Worm (Caenorhabditis elegans): ENCODE data around the gene T04C9.1.

The T04C9.1 gene

ce11 chrIII:5998640-5999039, 5.6 kb downstream of the T04C9.1 start:
- peak; percentile 36 for TF ChIP-seq fkh-8 (tag; optimal IDR thresholded peaks at IDR 0.05)
- TF ChIP-seq mab-9 (GFP tag; IDR thresholded peaks at IDR 0.05), result 0 out of 2 replicates have a peak, but pooled peaks have one; percentile 7
- TF ChIP-seq hlh-4 (tag; optimal IDR thresholded peaks at IDR 0.05), result no peak
- TF ChIP-seq ceh-8 (GFP tag; optimal IDR thresholded peaks at IDR 0.05), result peak; percentile 37
- no peak for TF ChIP-seq mef-2 (tag; optimal IDR thresholded peaks at IDR 0.05)
- no peak for TF ChIP-seq egl-13 (tag; optimal IDR thresholded peaks at IDR 0.05)
- TF ChIP-seq unc-86 (tag; optimal IDR thresholded peaks at IDR 0.05), result peak; percentile 67
- no peak for TF ChIP-seq efl-3 (GFP tag; optimal IDR thresholded peaks at IDR 0.05)
- TF ChIP-seq lin-14 (GFP tag; optimal IDR thresholded peaks at IDR 0.05), result peak; percentile 55

- TF ChIP-seq xbp-1 (tag; optimal IDR thresholded peaks at IDR 0.05), result peak; percentile 32
- TF ChIP-seq C04F5.9 (tag; optimal IDR thresholded peaks at IDR 0.05), result no peak
- peak; percentile 25 for TF ChIP-seq snu-23 (GFP tag; optimal IDR thresholded peaks at IDR 0.05)
- TF ChIP-seq sox-4 (tag; optimal IDR thresholded peaks at IDR 0.05), result no peak
- TF ChIP-seq lin-35 (GFP tag; optimal IDR thresholded peaks at IDR 0.05), result peak in 1 of 2 experiments; percentile 35
- TF ChIP-seq zag-1 (tag; optimal IDR thresholded peaks at IDR 0.05), result no peak
- no peak for TF ChIP-seq nhr-28 (tag; optimal IDR thresholded peaks at IDR 0.05)
- no peak for TF ChIP-seq Y116A8C.19 (tag; optimal IDR thresholded peaks at IDR 0.05; ENCODE audit: borderline replicate concordance)
- TF ChIP-seq isw-1 (GFP tag; IDR thresholded peaks at IDR 0.05), result 0 out of 2 replicates have a peak, but pooled peaks have one; percentile 7
- TF ChIP-seq swsn-7 (tag; optimal IDR thresholded peaks at IDR 0.05), result peak; percentile 23
- peak; percentile 74 for TF ChIP-seq fkh-8 (tag; optimal IDR thresholded peaks at IDR 0.05)
- no peak for TF ChIP-seq snpc-4 (tag; optimal IDR thresholded peaks at IDR 0.05)
- TF ChIP-seq ceh-90 (tag; optimal IDR thresholded peaks at IDR 0.05), result no peak
- TF ChIP-seq efl-1 (optimal IDR thresholded peaks at IDR 0.05), result peak in 1 of 2 experiments; percentile 20
- TF ChIP-seq efl-1 (GFP tag; optimal IDR thresholded peaks at IDR 0.05 in 1 of 2), result no peak
- TF ChIP-seq nhr-85 (tag), result no peak
- no peak for TF ChIP-seq mef-2 (tag; optimal IDR thresholded peaks at IDR 0.05)
- TF ChIP-seq mab-9 (GFP tag; IDR thresholded peaks at IDR 0.05), result no peak
- TF ChIP-seq lsy-2 (tag; optimal IDR thresholded peaks at IDR 0.05), result peak; percentile 20 to 62
- peak; percentile 80 for TF ChIP-seq lin-14 (GFP tag; optimal IDR thresholded peaks at IDR 0.05)
- no peak for TF ChIP-seq nhr-90 (tag; optimal IDR thresholded peaks at IDR 0.05; ENCODE audit: poor library complexity)
- no peak for TF ChIP-seq elt-2 (tag; optimal IDR thresholded peaks at IDR 0.05)
- peak; percentile 15 for TF ChIP-seq fkh-10 (GFP tag; optimal IDR thresholded peaks at IDR 0.05)
- no peak for TF ChIP-seq F16B12.6 (tag; optimal IDR thresholded peaks at IDR 0.05)
- TF ChIP-seq nhr-71 (tag; optimal IDR thresholded peaks at IDR 0.05), result peak; percentile 52
- no peak for TF ChIP-seq ama-1 (optimal IDR thresholded peaks at IDR 0.05)
- TF ChIP-seq alr-1 (tag; optimal IDR thresholded peaks at IDR 0.05; ENCODE audit: borderline replicate concordance), result no peak
- TF ChIP-seq ceh-82 (tag; optimal IDR thresholded peaks at IDR 0.05), result peak in 2 of 3 experiments; percentile 14 to 43
- no peak for TF ChIP-seq nhr-20 (tag; optimal IDR thresholded peaks at IDR 0.05)
- no peak for TF ChIP-seq hpl-2 (GFP tag; optimal IDR thresholded peaks at IDR 0.05)
- no peak for TF ChIP-seq pag-3 (tag; optimal IDR thresholded peaks at IDR 0.05; ENCODE audit: borderline replicate concordance, insufficient read depth)
- TF ChIP-seq unc-86 (tag; optimal IDR thresholded peaks at IDR 0.05), result no peak
- no peak for TF ChIP-seq nhr-11 (tag; optimal IDR thresholded peaks at IDR 0.05)
- peak; percentile 17 for TF ChIP-seq nhr-47 (tag; optimal IDR thresholded peaks at IDR 0.05)
- TF ChIP-seq tbx-2 (tag; optimal IDR thresholded peaks at IDR 0.05), result no peak
- TF ChIP-seq lin-39 (tag; optimal IDR thresholded peaks at IDR 0.05), result no peak
- TF ChIP-seq nhr-19 (GFP tag; conservative IDR thresholded peaks at IDR 0.05), result 0 out of 2 replicates have a peak, but pooled peaks have one; percentile 2
- peak; percentile 44 for TF ChIP-seq pax-3 (tag; optimal IDR thresholded peaks at IDR 0.05)
- TF ChIP-seq dsc-1 (tag; optimal IDR thresholded peaks at IDR 0.05), result peak; percentile 77
- TF ChIP-seq nhr-77 (tag; optimal IDR thresholded peaks at IDR 0.05), result no peak
- TF ChIP-seq sup-37 (GFP tag; optimal IDR thresholded peaks at IDR 0.05), result no peak
Measured at ce11 chrIII:5999629-6000028, 6.6 kb downstream of the T04C9.1 start.
